Worm (Caenorhabditis elegans) whole organism, L1 larva: ENCODE results near the gene nhr-150.

Source experiments
- ceh-63 ChIP-seq: fragments of 200-800 bp; sonication (Bioruptor generic); optimal IDR thresholded peaks from 2 replicates; lab custom pipeline; 2018; ENCODE audit warnings: mild to moderate bottlenecking, missing genetic modification characterization, missing compliant biosample characterization
- elt-3 ChIP-seq, 6 experiments: fragments of 150-350 bp in 1 of 6; sonication (generic microtip); optimal IDR thresholded peaks; 2 replicates each; lab custom pipeline; 2017 to 2018; ENCODE audit warnings: missing biosample characterization in 6 of 6, missing genetic modification characterization in 6 of 6, inconsistent platforms in 1 of 6
- fos-1 ChIP-seq: fragments of 150-350 bp; optimal IDR thresholded peaks from 2 replicates; lab custom pipeline; 2014; ENCODE audit warnings: missing biosample characterization, missing genetic modification characterization
- lin-39 ChIP-seq: fragments of 150-350 bp; optimal IDR thresholded peaks from 2 replicates; lab custom pipeline; 2014; ENCODE audit warnings: missing biosample characterization, missing genetic modification reagents, missing genetic modification characterization
- mep-1 ChIP-seq: fragments of 150-350 bp; optimal IDR thresholded peaks from 2 replicates; lab custom pipeline; 2014; ENCODE audit warnings: missing biosample characterization, missing genetic modification characterization
- nhr-237 ChIP-seq: fragments of 150-350 bp; optimal IDR thresholded peaks from 2 replicates; lab custom pipeline; 2014; ENCODE audit warnings: missing biosample characterization, missing genetic modification characterization
- nhr-28 ChIP-seq: fragments of 150-350 bp; optimal IDR thresholded peaks from 2 replicates; lab custom pipeline; 2014; ENCODE audit warnings: missing biosample characterization, missing genetic modification characterization
- pax-3 ChIP-seq: fragments of 200-800 bp; sonication (Bioruptor generic); optimal IDR thresholded peaks from 2 replicates; lab custom pipeline; 2018; ENCODE audit warnings: mild to moderate bottlenecking, missing genetic modification characterization, moderate library complexity, missing compliant biosample characterization

ce11 chrV:15478597-15478996, 2.7 kb downstream of the nhr-150 start, which contains the start of gene C06B8.2:
- TF ChIP-seq fos-1, result no peak
- TF ChIP-seq elt-3 (tag; optimal IDR thresholded peaks at IDR 0.05; lab: Kevin White, UChicago), result no peak
- TF ChIP-seq nhr-28 (tag; lab: Kevin White, UChicago), result no peak
- no peak for TF ChIP-seq lin-39 (tag; lab: Kevin White, UChicago)
- no peak for TF ChIP-seq ceh-63 (GFP tag; lab: Kevin White, UChicago)
- TF ChIP-seq pax-3 (tag; lab: Kevin White, UChicago), result no peak
- no peak for TF ChIP-seq nhr-237
- no peak for TF ChIP-seq mep-1 (tag; lab: Kevin White, UChicago)
